Worm (Caenorhabditis elegans): ENCODE data around the gene ZK1128.3.
A peak's percentile ranks its signal among the peaks of the same experiment; 100 is the strongest.

- TF ChIP-seq nfya-1 (tag; optimal IDR thresholded peaks at IDR 0.05; ENCODE audit: insufficient read depth) (peak; percentile 62), nhr-77 (tag; optimal IDR thresholded peaks at IDR 0.05) (no peak), eor-1 (tag; optimal IDR thresholded peaks at IDR 0.05) (no peak), elt-1 (tag; optimal IDR thresholded peaks at IDR 0.05) (no peak), fos-1 (tag; optimal IDR thresholded peaks at IDR 0.05) (no peak), ztf-11 (tag; optimal IDR thresholded peaks at IDR 0.05) (no peak), egl-27 (tag; optimal IDR thresholded peaks at IDR 0.05) (no peak), lin-39 (tag; optimal IDR thresholded peaks at IDR 0.05) (peak; percentile 69), ceh-28 (tag; optimal IDR thresholded peaks at IDR 0.05) (no peak), jun-1 (tag; optimal IDR thresholded peaks at IDR 0.05) (no peak), pha-4 (tag; optimal IDR thresholded peaks at IDR 0.05) (no peak), pqm-1 (tag; optimal IDR thresholded peaks at IDR 0.05) (no peak), nhr-11 (tag; optimal IDR thresholded peaks at IDR 0.05) (no peak), unc-62 (GFP tag; optimal IDR thresholded peaks at IDR 0.05) (no peak)
Observed at ce11 chrIII:10153003-10153402, 34.3 kb upstream of the ZK1128.3 start.
